Fruit fly (Drosophila melanogaster) whole organism, embryonic: ENCODE measurements around the gene CG1172.

Experiments
- B-H2 ChIP-seq: fragments of 200-800 bp; sonication (Bioruptor generic); optimal IDR thresholded peaks from 2 replicates; lab custom pipeline; 2018; ENCODE audit warnings: missing biosample characterization, mild to moderate bottlenecking, missing genetic modification characterization
- CG10267 ChIP-seq: fragments of 200-800 bp; sonication (Bioruptor generic); optimal IDR thresholded peaks from 2 replicates; lab custom pipeline; 2018; ENCODE audit warnings: missing biosample characterization, mild to moderate bottlenecking, missing genetic modification characterization, moderate library complexity
- CG10462 ChIP-seq: fragments of 200-800 bp; sonication (Bioruptor generic); optimal IDR thresholded peaks from 2 replicates; lab custom pipeline; 2016; ENCODE audit warnings: missing biosample characterization, missing genetic modification characterization
- CG10565 ChIP-seq: fragments of 200-800 bp; sonication (Bioruptor generic); optimal IDR thresholded peaks from 3 replicates; lab custom pipeline; 2016; ENCODE audit warnings: missing biosample characterization, mild to moderate bottlenecking, missing genetic modification characterization
- CG11560 ChIP-seq: fragments of 200-800 bp; sonication (Bioruptor generic); IDR thresholded peaks from 3 replicates; pipeline ENCODE4 v1.3.6; 2022; ENCODE audit warnings: missing biosample characterization, missing genetic modification characterization
- CG13123 ChIP-seq: fragments of 200-800 bp; sonication (Bioruptor generic); optimal IDR thresholded peaks from 2 replicates; lab custom pipeline; 2016; ENCODE audit warnings: missing biosample characterization, missing genetic modification characterization
- CG16779 ChIP-seq: fragments of 200-800 bp; sonication (Bioruptor generic); IDR thresholded peaks from 2 replicates; pipeline ENCODE4 v1.3.6; 2022; ENCODE audit warnings: missing biosample characterization, missing genetic modification characterization
- CG17361 ChIP-seq: fragments of 200-800 bp; sonication (Bioruptor generic); IDR thresholded peaks from 3 replicates; pipeline ENCODE4 v1.3.6; 2022; ENCODE audit warnings: missing biosample characterization, missing genetic modification characterization
- CG17612 ChIP-seq: fragments of 200-800 bp; sonication (Bioruptor generic); IDR thresholded peaks from 2 replicates; pipeline ENCODE4 v1.3.6; 2022; ENCODE audit warnings: missing biosample characterization, missing genetic modification characterization
- CG2199 ChIP-seq: fragments of 200-800 bp; sonication (Bioruptor generic); IDR thresholded peaks from 3 replicates; pipeline ENCODE4 v1.3.6; 2022; ENCODE audit warnings: missing biosample characterization, missing genetic modification characterization
- CG2889 ChIP-seq: fragments of 200-800 bp; sonication (Bioruptor generic); IDR thresholded peaks from 3 replicates; pipeline ENCODE4 v1.3.6; 2022; ENCODE audit warnings: missing biosample characterization, missing genetic modification characterization
- CG33557 ChIP-seq: fragments of 200-800 bp; sonication (Bioruptor generic); optimal IDR thresholded peaks from 2 replicates; lab custom pipeline; 2019; ENCODE audit warnings: missing biosample characterization, mild to moderate bottlenecking, missing genetic modification characterization, moderate library complexity
- CG3838 ChIP-seq: fragments of 200-800 bp; sonication (Bioruptor generic); optimal IDR thresholded peaks from 3 replicates; lab custom pipeline; 2016; ENCODE audit warnings: missing biosample characterization, missing genetic modification characterization
- CG3847 ChIP-seq: fragments of 200-800 bp; sonication (Bioruptor generic); IDR thresholded peaks from 2 replicates; pipeline ENCODE4 v1.3.6; 2022; ENCODE audit warnings: missing biosample characterization, missing genetic modification characterization
- CG4360 ChIP-seq: fragments of 200-800 bp; sonication (Bioruptor generic); IDR thresholded peaks from 2 replicates; pipeline ENCODE4 v1.3.6; 2022; ENCODE audit warnings: missing biosample characterization, missing genetic modification characterization
- CG4424 ChIP-seq: fragments of 200-800 bp; sonication (Bioruptor generic); optimal IDR thresholded peaks from 3 replicates; lab custom pipeline; 2016; ENCODE audit warnings: missing biosample characterization, missing genetic modification characterization
- CG4730 ChIP-seq: fragments of 200-800 bp; sonication (Bioruptor generic); IDR thresholded peaks from 2 replicates; pipeline ENCODE4 v1.3.6; 2022; ENCODE audit warnings: missing biosample characterization, missing genetic modification characterization
- CG6175 ChIP-seq: fragments of 200-800 bp; sonication (Bioruptor generic); IDR thresholded peaks from 3 replicates; pipeline ENCODE4 v1.3.6; 2022; ENCODE audit warnings: missing biosample characterization, missing genetic modification characterization
- CG7839 ChIP-seq: fragments of 200-800 bp; sonication (Bioruptor generic); optimal IDR thresholded peaks from 3 replicates; lab custom pipeline; 2018; ENCODE audit warnings: missing biosample characterization, mild to moderate bottlenecking, missing genetic modification characterization, moderate library complexity
- CG9876 ChIP-seq: fragments of 200-800 bp; sonication (Bioruptor generic); optimal IDR thresholded peaks from 2 replicates; lab custom pipeline; 2016; ENCODE audit warnings: missing biosample characterization, missing genetic modification characterization
- CTCF ChIP-seq: fragments of 200-800 bp; sonication (Bioruptor generic); optimal IDR thresholded peaks from 2 replicates; lab custom pipeline; 2017; ENCODE audit warnings: missing biosample characterization, mild to moderate bottlenecking, missing genetic modification characterization, moderate library complexity
- CkIIα-i1 ChIP-seq: fragments of 200-800 bp; sonication (Bioruptor generic); IDR thresholded peaks from 2 replicates; pipeline ENCODE4 v1.3.6; 2022; ENCODE audit warnings: missing biosample characterization, missing genetic modification characterization
- D19B ChIP-seq: fragments of 200-800 bp; sonication (Bioruptor generic); optimal IDR thresholded peaks from 2 replicates; lab custom pipeline; 2017; ENCODE audit warnings: missing biosample characterization, mild to moderate bottlenecking, missing genetic modification characterization
- Dref ChIP-seq: fragments of 200-800 bp; sonication (Bioruptor generic); IDR thresholded peaks from 2 replicates; pipeline ENCODE4 v1.3.6; 2022; ENCODE audit warnings: missing biosample characterization, missing genetic modification characterization
- ERR ChIP-seq: fragments of 200-800 bp; sonication (Bioruptor generic); optimal IDR thresholded peaks from 2 replicates; lab custom pipeline; 2016; ENCODE audit warnings: missing biosample characterization, missing genetic modification characterization
- Gug ChIP-seq: fragments of 200-800 bp; sonication (Bioruptor generic); IDR thresholded peaks from 4 replicates; pipeline ENCODE4 v1.3.6; 2022; ENCODE audit warnings: missing biosample characterization, missing genetic modification characterization
- Hand ChIP-seq: fragments of 200-800 bp; sonication (Bioruptor generic); optimal IDR thresholded peaks from 2 replicates; lab custom pipeline; 2017; ENCODE audit warnings: mild to moderate bottlenecking, missing biosample characterization, missing genetic modification reagents, missing genetic modification characterization
- Hr3 ChIP-seq: fragments of 200-800 bp; sonication (Bioruptor generic); optimal IDR thresholded peaks from 3 replicates; lab custom pipeline; 2016; ENCODE audit warnings: missing biosample characterization, missing genetic modification characterization
- Med ChIP-seq: fragments of 200-800 bp; sonication (Bioruptor generic); peaks from one replicate; lab custom pipeline; 2016; ENCODE audit warnings: missing biosample characterization, missing genetic modification characterization, mild to moderate bottlenecking, inconsistent platforms, moderate library complexity
- Nf-YB ChIP-seq: fragments of 200-800 bp; sonication (Bioruptor generic); optimal IDR thresholded peaks from 3 replicates; lab custom pipeline; 2019; ENCODE audit warnings: missing biosample characterization, mild to moderate bottlenecking, missing genetic modification characterization, moderate library complexity
- Tbp ChIP-seq: fragments of >200 bp; optimal IDR thresholded peaks from 2 replicates; lab custom pipeline; 2018; ENCODE audit warnings: missing biosample characterization, missing genetic modification characterization
- amos ChIP-seq: fragments of 200-800 bp; sonication (Bioruptor generic); IDR thresholded peaks from 2 replicates; pipeline ENCODE4 v1.3.6; 2022; ENCODE audit warnings: missing biosample characterization, missing genetic modification characterization; ENCODE audit not compliant: partially characterized antibody
- bab2 ChIP-seq: fragments of 200-800 bp; sonication (Bioruptor generic); optimal IDR thresholded peaks from 2 replicates; lab custom pipeline; 2016; ENCODE audit warnings: missing biosample characterization, missing genetic modification characterization
- chif ChIP-seq, 2 experiments: fragments of 200-800 bp; sonication (Bioruptor generic); optimal IDR thresholded peaks; 3 replicates each; lab custom pipeline; 2016; ENCODE audit warnings: missing biosample characterization in 2 of 2, missing genetic modification characterization in 2 of 2
- crc ChIP-seq: fragments of 200-800 bp; sonication (Bioruptor generic); optimal IDR thresholded peaks from 2 replicates; lab custom pipeline; 2016; ENCODE audit warnings: missing biosample characterization, missing genetic modification characterization
- ems ChIP-seq: fragments of 200-800 bp; sonication (Bioruptor generic); optimal IDR thresholded peaks from 3 replicates; lab custom pipeline; 2016; ENCODE audit warnings: missing biosample characterization, missing genetic modification characterization
- exex ChIP-seq: fragments of 200-800 bp; sonication (Bioruptor generic); optimal IDR thresholded peaks from 4 replicates; lab custom pipeline; 2018; ENCODE audit warnings: missing biosample characterization, mild to moderate bottlenecking, missing genetic modification characterization, moderate library complexity
- ftz-f1 ChIP-seq: fragments of 200-800 bp; sonication (Bioruptor generic); optimal IDR thresholded peaks from 2 replicates; lab custom pipeline; 2016; ENCODE audit warnings: missing biosample characterization, missing genetic modification characterization
- gcm2 ChIP-seq: fragments of 200-800 bp; sonication (Bioruptor generic); optimal IDR thresholded peaks from 2 replicates; lab custom pipeline; 2016; ENCODE audit warnings: missing biosample characterization, missing genetic modification characterization
- gt ChIP-seq: fragments of 200-800 bp; sonication (Bioruptor generic); IDR thresholded peaks from 2 replicates; pipeline ENCODE4 v1.3.6; 2022; ENCODE audit warnings: missing biosample characterization, missing genetic modification characterization
- h ChIP-seq: fragments of >200 bp; optimal IDR thresholded peaks from 2 replicates; lab custom pipeline; 2017
- jigr1 ChIP-seq: fragments of 200-800 bp; sonication (Bioruptor generic); IDR thresholded peaks from 3 replicates; pipeline ENCODE4 v1.3.6; 2022; ENCODE audit warnings: missing biosample characterization, missing genetic modification characterization
- jumu ChIP-seq: fragments of 200-800 bp; sonication (Bioruptor generic); optimal IDR thresholded peaks from 3 replicates; lab custom pipeline; 2016; ENCODE audit warnings: missing biosample characterization, missing genetic modification characterization
- lilli ChIP-seq: fragments of 200-800 bp; sonication (Bioruptor generic); optimal IDR thresholded peaks from 3 replicates; lab custom pipeline; 2016; ENCODE audit warnings: missing biosample characterization, missing genetic modification characterization
- onecut ChIP-seq: fragments of 200-800 bp; sonication (Bioruptor generic); IDR thresholded peaks from 2 replicates; pipeline ENCODE4 v1.3.6; 2022; ENCODE audit warnings: missing biosample characterization, missing genetic modification characterization
- otp ChIP-seq: fragments of 200-800 bp; sonication (Bioruptor generic); IDR thresholded peaks from 3 replicates; pipeline ENCODE4, ENCODE4 v1.3.6; 2022; ENCODE audit warnings: missing biosample characterization, missing genetic modification characterization
- pros ChIP-seq: fragments of 200-800 bp; sonication (Bioruptor generic); optimal IDR thresholded peaks from 3 replicates; lab custom pipeline; 2019; ENCODE audit warnings: missing biosample characterization, mild to moderate bottlenecking, missing genetic modification characterization, moderate library complexity
- salm ChIP-seq: fragments of 200-800 bp; sonication (Bioruptor generic); optimal IDR thresholded peaks from 2 replicates; lab custom pipeline; 2018; ENCODE audit warnings: missing biosample characterization, mild to moderate bottlenecking, missing genetic modification characterization
- schlank ChIP-seq: fragments of 200-800 bp; sonication (Bioruptor generic); optimal IDR thresholded peaks from 2 replicates; lab custom pipeline; 2018; ENCODE audit warnings: missing biosample characterization, mild to moderate bottlenecking, missing genetic modification characterization
- slou ChIP-seq: fragments of 200-800 bp; sonication (Bioruptor generic); optimal IDR thresholded peaks from 3 replicates; lab custom pipeline; 2016; ENCODE audit warnings: missing biosample characterization, missing genetic modification characterization
- vfl ChIP-seq: fragments of 200-800 bp; sonication (Bioruptor generic); optimal IDR thresholded peaks from 2 replicates; lab custom pipeline; 2016; ENCODE audit warnings: missing biosample characterization, missing genetic modification characterization
- yki ChIP-seq: fragments of >200 bp; optimal IDR thresholded peaks from 3 replicates; lab custom pipeline; 2018

Gene CG1172

dm6 chr3R:5361681-5362319, 31.9 kb upstream of the CG1172 start (continued):
- TF ChIP-seq Dref (GFP tag; lab: Robert Waterston, UW) (0 out of 2 replicates have a peak, but pooled peaks have one; percentile 21), CG2199 (0 out of 3 replicates have a peak, but pooled peaks have one; percentile 60), CG3847 (peak; percentile 87), CG7839 (tag; lab: Kevin White, UChicago) (peak; percentile 87), slou (GFP tag; lab: Kevin White, UChicago) (no peak), jigr1 (GFP tag; lab: Robert Waterston, UW) (peak; percentile 31; the same call in 1 of the 3 replicates), h (lab: Kevin White, UChicago) (no peak), CG4360 (GFP tag; lab: Robert Waterston, UW) (no peak), Hand (peak; percentile 25), CG16779 (GFP tag; lab: Robert Waterston, UW) (peak; percentile 88), CG11560 (tag; lab: Robert Waterston, UW) (peak; percentile 68; the same call in 2 of the 3 replicates), gcm2 (GFP tag; lab: Kevin White, UChicago) (peak; percentile 79), crc (GFP tag; lab: Kevin White, UChicago) (peak; percentile 66), gt (peak; percentile 40; the same call in 1 of the 2 replicates), ERR (GFP tag; lab: Kevin White, UChicago) (peak; percentile 77), bab2 (GFP tag; lab: Kevin White, UChicago) (peak; percentile 80), Hr3 (peak; percentile 54), onecut (peak; percentile 71), Nf-YB (GFP tag; lab: Kevin White, UChicago) (peak; percentile 61), Med (peak; percentile 98), CG13123 (peak; percentile 34), CG4730 (peak; percentile 75), CG6175 (GFP tag; lab: Robert Waterston, UW) (0 out of 3 replicates have a peak, but pooled peaks have one; percentile 68), lilli (GFP tag; lab: Kevin White, UChicago) (peak; percentile 91), CG17612 (GFP tag; lab: Robert Waterston, UW) (peak; percentile 69), B-H2 (GFP tag; lab: Kevin White, UChicago) (no peak), CkIIα-i1 (GFP tag; lab: Robert Waterston, UW) (peak; percentile 66; the same call in 1 of the 2 replicates), ems (GFP tag; lab: Kevin White, UChicago) (peak; percentile 73), pros (GFP tag; lab: Kevin White, UChicago) (no peak), Gug (peak; percentile 83), CG4424 (GFP tag; lab: Kevin White, UChicago) (peak; percentile 83), CG3838 (GFP tag; lab: Kevin White, UChicago) (peak; percentile 48), CG2889 (GFP tag; lab: Robert Waterston, UW) (peak; percentile 86), ftz-f1 (GFP tag; lab: Kevin White, UChicago) (peak; percentile 9), jumu (GFP tag; lab: Kevin White, UChicago) (peak; percentile 88), chif (GFP tag; optimal IDR thresholded peaks at IDR 0.05; lab: Kevin White, UChicago) (peak; percentile 66 to 84), vfl (peak; percentile 50), CTCF (GFP tag; lab: Kevin White, UChicago) (no peak), CG17361 (GFP tag; lab: Robert Waterston, UW) (peak; percentile 73), yki (lab: Kevin White, UChicago) (no peak), D19B (GFP tag; lab: Kevin White, UChicago) (peak; percentile 57), Tbp (no peak), CG33557 (peak; percentile 26), schlank (tag; lab: Kevin White, UChicago) (peak; percentile 52), amos (GFP tag; lab: Robert Waterston, UW) (no peak), salm (tag; lab: Kevin White, UChicago) (peak; percentile 68), exex (tag; lab: Kevin White, UChicago) (peak; percentile 20), CG9876 (GFP tag; lab: Kevin White, UChicago) (peak; percentile 74), CG10267 (peak; percentile 66), CG10565 (no peak), otp (GFP tag; lab: Robert Waterston, UW) (peak; percentile 84), CG10462 (GFP tag; lab: Kevin White, UChicago) (peak; percentile 60)
